Worm (Caenorhabditis elegans) whole organism, mixed stage, embryonic: ENCODE data around the gene F44E2.6.

Experiments
- M03D4.4 ChIP-seq: sonication (generic microtip); optimal IDR thresholded peaks from 2 replicates; lab custom pipeline; 2017; ENCODE audit warnings: mild to moderate bottlenecking, missing genetic modification characterization, missing compliant biosample characterization
- bed-3 ChIP-seq: fragments of 200-800 bp; sonication (Bioruptor generic); optimal IDR thresholded peaks from 3 replicates; lab custom pipeline; 2018; ENCODE audit warnings: mild to moderate bottlenecking, missing genetic modification characterization, moderate library complexity, missing compliant biosample characterization
- blmp-1 ChIP-seq: fragments of 150-350 bp; optimal IDR thresholded peaks from 2 replicates; lab custom pipeline; 2014; ENCODE audit warnings: missing biosample characterization, missing genetic modification characterization
- ceh-39 ChIP-seq: fragments of 150-350 bp; optimal IDR thresholded peaks from 2 replicates; lab custom pipeline; 2014; ENCODE audit warnings: missing biosample characterization, missing genetic modification characterization
- ceh-43 ChIP-seq: fragments of 200-800 bp; sonication (Bioruptor generic); optimal IDR thresholded peaks from 2 replicates; lab custom pipeline; 2018; ENCODE audit warnings: mild to moderate bottlenecking, missing genetic modification characterization, moderate library complexity, missing compliant biosample characterization
- ceh-83 ChIP-seq: fragments of 200-800 bp; sonication (Bioruptor generic); optimal IDR thresholded peaks from 2 replicates; lab custom pipeline; 2018; ENCODE audit warnings: mild to moderate bottlenecking, missing genetic modification characterization, missing compliant biosample characterization
- ces-1 ChIP-seq: fragments of 150-350 bp; optimal IDR thresholded peaks from 2 replicates; lab custom pipeline; 2014; ENCODE audit warnings: missing biosample characterization, missing genetic modification reagents, missing genetic modification characterization
- cnd-1 ChIP-seq: fragments of 200-800 bp; sonication (Bioruptor generic); optimal IDR thresholded peaks from 2 replicates; lab custom pipeline; 2018; ENCODE audit warnings: mild to moderate bottlenecking, missing genetic modification characterization, missing compliant biosample characterization
- drap-1 ChIP-seq: fragments of 200-800 bp; sonication (Bioruptor generic); optimal IDR thresholded peaks from 3 replicates; lab custom pipeline; 2018; ENCODE audit warnings: mild to moderate bottlenecking, missing genetic modification characterization, missing compliant biosample characterization
- elt-3 ChIP-seq: fragments of 150-350 bp; optimal IDR thresholded peaks from 2 replicates; lab custom pipeline; 2014; ENCODE audit warnings: missing biosample characterization, missing genetic modification characterization
- flh-1 ChIP-seq: fragments of 200-800 bp; sonication (Bioruptor generic); optimal IDR thresholded peaks from 2 replicates; lab custom pipeline; 2018; ENCODE audit warnings: mild to moderate bottlenecking, missing genetic modification characterization, moderate library complexity, missing compliant biosample characterization
- ham-2 ChIP-seq: fragments of 200-800 bp; sonication (Bioruptor generic); optimal IDR thresholded peaks from 2 replicates; lab custom pipeline; 2018; ENCODE audit warnings: mild to moderate bottlenecking, missing genetic modification characterization, missing compliant biosample characterization
- lin-13 ChIP-seq: fragments of 150-350 bp; optimal IDR thresholded peaks from 2 replicates; lab custom pipeline; 2014; ENCODE audit warnings: missing biosample characterization, missing genetic modification characterization
- lin-32 ChIP-seq: fragments of 200-800 bp; sonication (Bioruptor generic); optimal IDR thresholded peaks from 2 replicates; lab custom pipeline; 2018; ENCODE audit warnings: mild to moderate bottlenecking, missing genetic modification characterization, missing compliant biosample characterization
- lsy-2 ChIP-seq: fragments of 150-350 bp; optimal IDR thresholded peaks from 2 replicates; lab custom pipeline; 2014; ENCODE audit warnings: missing biosample characterization, missing genetic modification characterization
- mab-5 ChIP-seq: fragments of 150-350 bp; optimal IDR thresholded peaks from 2 replicates; lab custom pipeline; 2014; ENCODE audit warnings: missing biosample characterization, missing genetic modification characterization
- mep-1 ChIP-seq: fragments of 150-350 bp; optimal IDR thresholded peaks from 2 replicates; lab custom pipeline; 2017; ENCODE audit warnings: missing biosample characterization, missing genetic modification reagents, missing genetic modification characterization, inconsistent platforms
- mls-2 ChIP-seq: sonication (generic microtip); optimal IDR thresholded peaks from 2 replicates; lab custom pipeline; 2016; ENCODE audit warnings: mild to moderate bottlenecking, missing genetic modification characterization, moderate library complexity, missing compliant biosample characterization
- nhr-12 ChIP-seq: fragments of 150-350 bp; optimal IDR thresholded peaks from 2 replicates; lab custom pipeline; 2014; ENCODE audit warnings: missing biosample characterization, missing genetic modification characterization
- nhr-237 ChIP-seq: fragments of 150-350 bp; optimal IDR thresholded peaks from 2 replicates; lab custom pipeline; 2014; ENCODE audit warnings: missing biosample characterization, missing genetic modification characterization
- nhr-28 ChIP-seq: fragments of 150-350 bp; optimal IDR thresholded peaks from 2 replicates; lab custom pipeline; 2014; ENCODE audit warnings: missing biosample characterization, missing genetic modification characterization
- pha-4 ChIP-seq: fragments of 150-350 bp; optimal IDR thresholded peaks from 2 replicates; lab custom pipeline; 2018; ENCODE audit warnings: missing biosample characterization, missing genetic modification reagents, missing genetic modification characterization
- sem-2 ChIP-seq: fragments of 200-800 bp; sonication (Bioruptor generic); optimal IDR thresholded peaks from 2 replicates; lab custom pipeline; 2018; ENCODE audit warnings: mild to moderate bottlenecking, missing genetic modification characterization, missing compliant biosample characterization
- snpc-4 ChIP-seq: fragments of 150-350 bp; optimal IDR thresholded peaks from 2 replicates; lab custom pipeline; 2014; ENCODE audit warnings: missing biosample characterization, missing genetic modification characterization
- sptf-1 ChIP-seq: sonication (generic microtip); optimal IDR thresholded peaks from 2 replicates; lab custom pipeline; 2017; ENCODE audit warnings: mild to moderate bottlenecking, missing genetic modification characterization, moderate library complexity, missing compliant biosample characterization
- tbx-8 ChIP-seq: fragments of 200-800 bp; sonication (Bioruptor generic); optimal IDR thresholded peaks from 2 replicates; lab custom pipeline; 2018; ENCODE audit warnings: mild to moderate bottlenecking, missing genetic modification characterization, moderate library complexity, missing compliant biosample characterization
- unc-120 ChIP-seq: sonication (generic microtip); optimal IDR thresholded peaks from 2 replicates; lab custom pipeline; 2017; ENCODE audit warnings: missing genetic modification characterization, missing compliant biosample characterization; ENCODE audit not compliant: poor library complexity, severe bottlenecking
- unc-39 ChIP-seq: fragments of 150-350 bp; optimal IDR thresholded peaks from 2 replicates; lab custom pipeline; 2014; ENCODE audit warnings: missing biosample characterization, missing genetic modification characterization
- unc-62 ChIP-seq: fragments of 150-350 bp; optimal IDR thresholded peaks from 2 replicates; lab custom pipeline; 2014; ENCODE audit warnings: missing biosample characterization, missing genetic modification reagents, missing genetic modification characterization
- zip-8 ChIP-seq: fragments of 150-350 bp; optimal IDR thresholded peaks from 2 replicates; lab custom pipeline; 2014; ENCODE audit warnings: missing biosample characterization, missing genetic modification characterization
- ztf-11 ChIP-seq: fragments of 150-350 bp; optimal IDR thresholded peaks from 2 replicates; lab custom pipeline; 2014; ENCODE audit warnings: missing biosample characterization, missing genetic modification characterization

F44E2.6 gene

DNA sequence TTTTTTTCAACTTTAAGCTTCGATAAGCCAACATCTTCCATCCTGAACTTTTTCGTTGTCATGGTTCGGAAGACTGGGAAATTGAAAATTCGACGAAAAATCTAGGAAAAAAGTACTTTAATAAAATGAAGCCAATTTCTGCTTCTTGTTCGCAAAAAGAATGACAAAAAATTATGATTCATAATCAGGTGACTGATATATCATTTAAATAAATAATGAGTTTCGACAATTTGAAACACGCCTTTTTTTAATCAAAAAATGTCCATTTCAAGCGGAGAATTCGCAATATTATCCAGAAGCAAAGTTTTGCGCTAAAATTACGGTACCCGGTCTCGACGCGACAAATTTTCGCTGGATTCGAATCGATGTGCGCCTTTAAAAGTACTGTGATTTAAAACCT lies at the start of gene F44E2.6:
TSS of gene F44E2.6 (minus strand) at position 101 of the 400 bp plus-strand sequence.
- TF ChIP-seq elt-3 (tag; lab: Kevin White, UChicago) (no peak), tbx-8 (GFP tag; lab: Kevin White, UChicago) (no peak), ces-1 (GFP tag; lab: Kevin White, UChicago) (no peak), M03D4.4 (tag; lab: Kevin White, UChicago) (no peak), blmp-1 (no peak), mep-1 (no peak), drap-1 (GFP tag; lab: Kevin White, UChicago) (no peak), ceh-39 (tag; lab: Kevin White, UChicago) (no peak), ztf-11 (tag; lab: Kevin White, UChicago) (no peak)

DNA sequence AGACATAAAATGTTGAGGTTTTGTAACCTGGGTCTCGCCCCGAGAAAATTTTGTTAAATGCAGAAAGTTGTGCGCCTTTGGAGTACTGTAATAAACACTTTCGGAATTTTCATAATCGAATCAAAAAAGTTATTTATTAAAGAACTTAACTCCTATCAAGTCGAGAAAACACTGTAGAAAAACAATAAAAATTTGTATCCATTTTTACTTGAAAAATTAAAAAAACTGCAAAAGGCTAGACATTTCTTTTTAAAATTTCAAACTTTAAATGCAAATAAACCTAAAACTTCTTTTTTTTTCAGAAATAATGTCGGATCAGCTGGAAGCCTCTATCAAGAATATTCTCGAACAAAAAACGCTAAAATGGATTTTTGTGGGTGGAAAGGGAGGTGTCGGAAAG lies 49.8 kb upstream of the F44E2.6 start, which contains the start of gene asna-1:
TSS of gene asna-1 (plus strand) at position 301 of the 400 bp plus-strand sequence.
- no peak for TF ChIP-seq unc-62
- no peak for TF ChIP-seq ceh-39 (tag; lab: Kevin White, UChicago)
- no peak for TF ChIP-seq unc-39
- TF ChIP-seq mab-5 (tag; lab: Kevin White, UChicago), result no peak
- TF ChIP-seq sem-2 (GFP tag; lab: Kevin White, UChicago), result no peak
- TF ChIP-seq ces-1 (GFP tag; lab: Kevin White, UChicago), result no peak
- TF ChIP-seq lin-32, result no peak
- no peak for TF ChIP-seq nhr-12
- TF ChIP-seq, all 35 proteins: peak for 0

ce11 chrIII:8893464-8893863 lies 48.5 kb upstream of the F44E2.6 start, which contains the start of gene ZK637.4:
Gene ZK637.4, plus strand, starts transcription at chrIII:8893764.
- TF ChIP-seq lin-13 (tag; lab: Kevin White, UChicago), result no peak
- no peak for TF ChIP-seq flh-1 (GFP tag; lab: Kevin White, UChicago)
- no peak for TF ChIP-seq snpc-4 (tag; lab: Kevin White, UChicago)
- no peak for TF ChIP-seq zip-8 (tag; lab: Kevin White, UChicago)
- no peak for TF ChIP-seq drap-1 (GFP tag; lab: Kevin White, UChicago)
- no peak for TF ChIP-seq bed-3
- no peak for TF ChIP-seq ceh-83 (GFP tag; lab: Kevin White, UChicago)

ce11 chrIII:8889931-8890330 lies 44.9 kb upstream of the F44E2.6 start, which contains the start of gene lnkn-1:
Gene lnkn-1, plus strand, starts transcription at chrIII:8890231.
- no peak for TF ChIP-seq nhr-28 (tag; lab: Kevin White, UChicago)
- TF ChIP-seq drap-1 (GFP tag; lab: Kevin White, UChicago), result no peak
- TF ChIP-seq ces-1 (GFP tag; lab: Kevin White, UChicago), result no peak
- TF ChIP-seq unc-62, result no peak

ce11 chrIII:8888956-8889355 lies 43.9 kb upstream of the F44E2.6 start, which contains the start of gene ZK637.14:
Gene ZK637.14, minus strand, starts transcription at chrIII:8889156.
- TF ChIP-seq pha-4 (tag; lab: Kevin White, UChicago), result peak; percentile 56
- no peak for TF ChIP-seq nhr-28 (tag; lab: Kevin White, UChicago)
- TF ChIP-seq lsy-2 (tag; lab: Kevin White, UChicago), result peak; percentile 57
- TF ChIP-seq unc-120, result peak; percentile 54
- peak; percentile 42 for TF ChIP-seq mep-1
- peak; percentile 25 for TF ChIP-seq lin-13 (tag; lab: Kevin White, UChicago)
- TF ChIP-seq ceh-43, result no peak
- no peak for TF ChIP-seq unc-39
- peak; percentile 30 for TF ChIP-seq nhr-237
- TF ChIP-seq ces-1 (GFP tag; lab: Kevin White, UChicago), result peak; percentile 76
- TF ChIP-seq bed-3, result no peak
- no peak for TF ChIP-seq sem-2 (GFP tag; lab: Kevin White, UChicago)
- TF ChIP-seq drap-1 (GFP tag; lab: Kevin White, UChicago), result no peak

ce11 chrIII:8887184-8887801 lies 42.3 kb upstream of the F44E2.6 start, which contains the start of gene famh-136:
Gene famh-136, plus strand, starts transcription at chrIII:8887751.
- no peak for TF ChIP-seq flh-1 (GFP tag; lab: Kevin White, UChicago)
- TF ChIP-seq mep-1, result peak; percentile 89
- peak; percentile 81 for TF ChIP-seq lin-13 (tag; lab: Kevin White, UChicago)
- peak; percentile 30 for TF ChIP-seq mls-2 (tag; lab: Kevin White, UChicago)
- TF ChIP-seq M03D4.4 (tag; lab: Kevin White, UChicago), result peak; percentile 61
- TF ChIP-seq ham-2, result no peak
- peak; percentile 33 for TF ChIP-seq ceh-43
- peak; percentile 11 for TF ChIP-seq cnd-1 (tag; lab: Kevin White, UChicago)
- TF ChIP-seq nhr-12, result no peak
- peak; percentile 58 for TF ChIP-seq ces-1 (GFP tag; lab: Kevin White, UChicago)
- peak; percentile 78 for TF ChIP-seq sptf-1 (tag; lab: Kevin White, UChicago)
- TF ChIP-seq lsy-2 (tag; lab: Kevin White, UChicago), result peak; percentile 80
- peak; percentile 44 for TF ChIP-seq nhr-237
- no peak for TF ChIP-seq mab-5 (tag; lab: Kevin White, UChicago)
